Fruit fly (Drosophila melanogaster): ENCODE measurements around the gene CG10584.

Gene CG10584

dm6 chr3L:21026025-21026916, 4.9 kb downstream of the CG10584 start (continued):
- no peak for TF ChIP-seq achi (GFP tag; optimal IDR thresholded peaks at IDR 0.05)
- TF ChIP-seq dac (GFP tag; optimal IDR thresholded peaks at IDR 0.05): no peak
- TF ChIP-seq fd59A (GFP tag; optimal IDR thresholded peaks at IDR 0.05): no peak
- TF ChIP-seq CG3919 (GFP tag; optimal IDR thresholded peaks at IDR 0.05): peak; percentile 31
- TF ChIP-seq Hr38 (GFP tag; optimal IDR thresholded peaks at IDR 0.05): no peak
- no peak for TF ChIP-seq Blimp-1 (GFP tag; optimal IDR thresholded peaks at IDR 0.05)
- TF ChIP-seq Ets21C (GFP tag; optimal IDR thresholded peaks at IDR 0.05): no peak
- no peak for TF ChIP-seq OdsH (GFP tag; optimal IDR thresholded peaks at IDR 0.05)
- TF ChIP-seq CG11294 (GFP tag; IDR thresholded peaks at IDR 0.05): no peak; the same call in 1 of the 2 replicates
- peak; percentile 23 to 38 for TF ChIP-seq salr (GFP tag; optimal IDR thresholded peaks at IDR 0.05)
- TF ChIP-seq esn (GFP tag; optimal IDR thresholded peaks at IDR 0.05): no peak
- peak; percentile 17 to 33 for TF ChIP-seq ss (GFP tag; optimal IDR thresholded peaks at IDR 0.05)
- no peak for TF ChIP-seq fkh (GFP tag; optimal IDR thresholded peaks at IDR 0.05)
- TF ChIP-seq dsx (GFP tag; optimal IDR thresholded peaks at IDR 0.05; ENCODE audit: poor library complexity, severe bottlenecking): peak; percentile 16
- TF ChIP-seq topi (GFP tag; optimal IDR thresholded peaks at IDR 0.05): no peak
- no peak for TF ChIP-seq CG11902 (GFP tag; optimal IDR thresholded peaks at IDR 0.05)
- TF ChIP-seq eg (GFP tag; IDR thresholded peaks at IDR 0.05): peak; percentile 60
- TF ChIP-seq cyc (GFP tag; optimal IDR thresholded peaks at IDR 0.05): no peak
- TF ChIP-seq CG8632 (GFP tag; optimal IDR thresholded peaks at IDR 0.05): no peak
- TF ChIP-seq CG6854 (GFP tag; optimal IDR thresholded peaks at IDR 0.05): peak; percentile 27
- peak; percentile 15 for TF ChIP-seq Ets96B (tag; optimal IDR thresholded peaks at IDR 0.05)
- TF ChIP-seq Gug (GFP tag; IDR thresholded peaks at IDR 0.05): no peak
- no peak for TF ChIP-seq CG6276 (GFP tag; optimal IDR thresholded peaks at IDR 0.05)
- TF ChIP-seq Smox (GFP tag; optimal IDR thresholded peaks at IDR 0.05): no peak
- no peak for TF ChIP-seq CG11762 (GFP tag; optimal IDR thresholded peaks at IDR 0.05; ENCODE audit: insufficient read depth)
- peak; percentile 71 for TF ChIP-seq Eip78C (GFP tag)
- TF ChIP-seq CG6163 (GFP tag; IDR thresholded peaks at IDR 0.05): peak; percentile 79
- TF ChIP-seq CG8119 (GFP tag; IDR thresholded peaks at IDR 0.05): no peak

dm6 chr3L:21024965-21025833, 6.0 kb downstream of the CG10584 start:
- TF ChIP-seq svp (GFP tag) (no peak), topi (GFP tag; optimal IDR thresholded peaks at IDR 0.05) (no peak), CG34406 (GFP tag; optimal IDR thresholded peaks at IDR 0.05) (peak; percentile 7), CG3919 (GFP tag; optimal IDR thresholded peaks at IDR 0.05) (peak; percentile 23), Gug (GFP tag; IDR thresholded peaks at IDR 0.05) (peak; percentile 11; the same call in 1 of the 2 replicates), CG16779 (tag; optimal IDR thresholded peaks at IDR 0.05) (peak; percentile 71), CG32006 (GFP tag; optimal IDR thresholded peaks at IDR 0.05) (peak; percentile 36), eg (GFP tag; IDR thresholded peaks at IDR 0.05) (peak; percentile 83), fd59A (GFP tag; optimal IDR thresholded peaks at IDR 0.05) (peak; percentile 33), fd85E (GFP tag; optimal IDR thresholded peaks at IDR 0.05) (no peak), Sox15 (GFP tag; optimal IDR thresholded peaks at IDR 0.05) (no peak), achi (GFP tag; optimal IDR thresholded peaks at IDR 0.05) (no peak), CG11762 (GFP tag; optimal IDR thresholded peaks at IDR 0.05; ENCODE audit: insufficient read depth) (no peak), CG3032 (tag; optimal IDR thresholded peaks at IDR 0.05) (peak; percentile 47), CG6854 (GFP tag; optimal IDR thresholded peaks at IDR 0.05) (no peak), Eip93F (GFP tag; optimal IDR thresholded peaks at IDR 0.05) (no peak), Ets96B (tag; optimal IDR thresholded peaks at IDR 0.05) (peak; percentile 52), cyc (GFP tag; optimal IDR thresholded peaks at IDR 0.05) (no peak), Eip75B (GFP tag; optimal IDR thresholded peaks at IDR 0.05) (peak; percentile 12), net (GFP tag; optimal IDR thresholded peaks at IDR 0.05) (peak; percentile 40), CG4318 (GFP tag; optimal IDR thresholded peaks at IDR 0.05) (no peak), Hr4 (GFP tag; optimal IDR thresholded peaks at IDR 0.05) (no peak), CG11902 (GFP tag; optimal IDR thresholded peaks at IDR 0.05) (no peak), ss (GFP tag; optimal IDR thresholded peaks at IDR 0.05) (peak; percentile 72 to 80), CG8632 (GFP tag; optimal IDR thresholded peaks at IDR 0.05) (peak; percentile 20), Sox102F (GFP tag; optimal IDR thresholded peaks at IDR 0.05) (no peak), CG10631 (GFP tag; optimal IDR thresholded peaks at IDR 0.05) (no peak), Ets21C (GFP tag; optimal IDR thresholded peaks at IDR 0.05) (no peak), salr (GFP tag; optimal IDR thresholded peaks at IDR 0.05) (peak; percentile 28 to 42), CG10669 (GFP tag; optimal IDR thresholded peaks at IDR 0.05) (peak; percentile 50), vri (GFP tag; optimal IDR thresholded peaks at IDR 0.05) (no peak)
